Fruit fly (Drosophila melanogaster) whole organism, embryonic: ENCODE measurements around the gene CG9133.

Source experiments
- Bgb ChIP-seq: fragments of 200-800 bp; sonication (Bioruptor generic); IDR thresholded peaks from 2 replicates; pipeline ENCODE4 v1.3.6; 2022; ENCODE audit warnings: missing biosample characterization, missing genetic modification characterization; ENCODE audit not compliant: partially characterized antibody
- Blimp-1 ChIP-seq: fragments of 200-800 bp; sonication (Bioruptor generic); optimal IDR thresholded peaks from 3 replicates; lab custom pipeline; 2018; ENCODE audit warnings: missing biosample characterization, missing genetic modification characterization, mild to moderate bottlenecking, moderate library complexity, missing genetic modification reagents
- Bteb2 ChIP-seq: fragments of 200-800 bp; sonication (Bioruptor generic); optimal IDR thresholded peaks from 2 replicates; lab custom pipeline; 2016; ENCODE audit warnings: missing biosample characterization, missing genetic modification characterization
- CG11723 ChIP-seq: fragments of 200-800 bp; sonication (Bioruptor generic); optimal IDR thresholded peaks from 2 replicates; lab custom pipeline; 2017; ENCODE audit warnings: missing biosample characterization, mild to moderate bottlenecking, missing genetic modification characterization
- CG12769 ChIP-seq: fragments of 200-800 bp; sonication (Bioruptor generic); optimal IDR thresholded peaks from 2 replicates; lab custom pipeline; 2019; ENCODE audit warnings: missing biosample characterization, mild to moderate bottlenecking, missing genetic modification characterization, moderate library complexity
- CG13287 ChIP-seq: fragments of 200-800 bp; sonication (Bioruptor generic); IDR thresholded peaks from 2 replicates; pipeline ENCODE4 v1.3.6; 2022; ENCODE audit warnings: missing biosample characterization, missing genetic modification characterization; ENCODE audit not compliant: partially characterized antibody
- CG1602 ChIP-seq: fragments of 200-800 bp; sonication (Bioruptor generic); optimal IDR thresholded peaks from 3 replicates; lab custom pipeline; 2016; ENCODE audit warnings: missing biosample characterization, missing genetic modification characterization
- CG17361 ChIP-seq: fragments of 200-800 bp; sonication (Bioruptor generic); IDR thresholded peaks from 3 replicates; pipeline ENCODE4 v1.3.6; 2022; ENCODE audit warnings: missing biosample characterization, missing genetic modification characterization
- CG3281 ChIP-seq: fragments of 200-800 bp; sonication (Bioruptor generic); optimal IDR thresholded peaks from 3 replicates; lab custom pipeline; 2017; ENCODE audit warnings: missing biosample characterization, mild to moderate bottlenecking, missing genetic modification characterization
- CG34422 ChIP-seq: fragments of 200-800 bp; sonication (Bioruptor generic); IDR thresholded peaks from 3 replicates; pipeline ENCODE4 v1.3.6; 2022; ENCODE audit warnings: missing biosample characterization, missing genetic modification characterization
- CG4360 ChIP-seq: fragments of 200-800 bp; sonication (Bioruptor generic); IDR thresholded peaks from 2 replicates; pipeline ENCODE4 v1.3.6; 2022; ENCODE audit warnings: missing biosample characterization, missing genetic modification characterization
- CG5953 ChIP-seq: fragments of 200-800 bp; sonication (Bioruptor generic); IDR thresholded peaks from 2 replicates; pipeline ENCODE4 v1.3.6; 2022; ENCODE audit warnings: missing biosample characterization, missing genetic modification characterization
- CG6683 ChIP-seq: fragments of 200-800 bp; sonication (Bioruptor generic); optimal IDR thresholded peaks from 2 replicates; lab custom pipeline; 2017; ENCODE audit warnings: missing biosample characterization, mild to moderate bottlenecking, missing genetic modification characterization, missing genetic modification reagents
- CG6791 ChIP-seq: fragments of 200-800 bp; sonication (Bioruptor generic); IDR thresholded peaks from 3 replicates; pipeline ENCODE4 v1.3.6; 2022; ENCODE audit warnings: missing biosample characterization, missing genetic modification characterization; ENCODE audit not compliant: partially characterized antibody
- CG6854 ChIP-seq: fragments of 200-800 bp; sonication (Bioruptor generic); optimal IDR thresholded peaks from 3 replicates; lab custom pipeline; 2017; ENCODE audit warnings: missing biosample characterization, mild to moderate bottlenecking, missing genetic modification characterization
- CG8290 ChIP-seq, 3 experiments: fragments of 200-800 bp; sonication (Bioruptor generic); optimal IDR thresholded peaks; 2 replicates each; lab custom pipeline; 2016 to 2019; ENCODE audit warnings: missing biosample characterization in 3 of 3, missing genetic modification characterization in 3 of 3, mild to moderate bottlenecking in 2 of 3, moderate library complexity in 1 of 3
- CG8478 ChIP-seq: fragments of >200 bp; optimal IDR thresholded peaks from 2 replicates; lab custom pipeline; 2018
- CTCF ChIP-seq: fragments of 200-800 bp; sonication (Bioruptor generic); optimal IDR thresholded peaks from 2 replicates; lab custom pipeline; 2017; ENCODE audit warnings: missing biosample characterization, mild to moderate bottlenecking, missing genetic modification characterization, moderate library complexity
- D19A ChIP-seq: fragments of 200-800 bp; optimal IDR thresholded peaks from 3 replicates; lab custom pipeline; 2019; ENCODE audit warnings: missing biosample characterization, mild to moderate bottlenecking, missing genetic modification characterization, moderate library complexity
- Deaf1 ChIP-seq: fragments of 200-800 bp; optimal IDR thresholded peaks from 3 replicates; lab custom pipeline; 2019; ENCODE audit warnings: missing biosample characterization, mild to moderate bottlenecking, missing genetic modification characterization, moderate library complexity
- Dp ChIP-seq: fragments of 200-800 bp; sonication (Bioruptor generic); optimal IDR thresholded peaks from 2 replicates; lab custom pipeline; 2018; ENCODE audit warnings: missing biosample characterization, mild to moderate bottlenecking, missing genetic modification characterization, moderate library complexity
- Ets65A ChIP-seq: fragments of 200-800 bp; sonication (Bioruptor generic); peaks from one replicate; lab custom pipeline; 2016; ENCODE audit warnings: missing biosample characterization, missing genetic modification characterization
- HLHmδ ChIP-seq: fragments of 200-800 bp; sonication (Bioruptor generic); optimal IDR thresholded peaks from 2 replicates; lab custom pipeline; 2018; ENCODE audit warnings: missing biosample characterization, mild to moderate bottlenecking, missing genetic modification characterization, moderate library complexity
- Hr78 ChIP-seq, 2 experiments: fragments of 200-800 bp in 1 of 2; fragments of >200 bp in 1 of 2; sonication (Bioruptor generic) in 1 of 2; optimal IDR thresholded peaks; 2 replicates each; lab custom pipeline; 2017 to 2019; ENCODE audit warnings: missing biosample characterization in 2 of 2, missing genetic modification characterization in 2 of 2, mild to moderate bottlenecking in 1 of 2, moderate library complexity in 1 of 2
- Jarid2 ChIP-seq: fragments of 200-800 bp; sonication (Bioruptor generic); optimal IDR thresholded peaks from 3 replicates; lab custom pipeline; 2017; ENCODE audit warnings: mild to moderate bottlenecking, missing biosample characterization, missing genetic modification reagents, missing genetic modification characterization
- Med ChIP-seq: fragments of 200-800 bp; sonication (Bioruptor generic); peaks from one replicate; lab custom pipeline; 2016; ENCODE audit warnings: missing biosample characterization, missing genetic modification characterization, mild to moderate bottlenecking, inconsistent platforms, moderate library complexity
- Opbp ChIP-seq: fragments of 200-800 bp; sonication (Bioruptor generic); IDR thresholded peaks from 3 replicates; pipeline ENCODE4 v1.3.6; 2022; ENCODE audit warnings: missing biosample characterization, missing genetic modification characterization; ENCODE audit not compliant: partially characterized antibody
- Trl ChIP-seq, 3 experiments: fragments of >200 bp in 2 of 3; fragments of 200-800 bp in 1 of 3; sonication (Bioruptor generic) in 1 of 3; optimal IDR thresholded peaks; 2 replicates in 1 of 3; 3 replicates in 2 of 3; lab custom pipeline; 2016 to 2017; ENCODE audit warnings: missing biosample characterization in 1 of 3, missing genetic modification characterization in 1 of 3
- ato ChIP-seq: fragments of 200-800 bp; sonication (Bioruptor generic); IDR thresholded peaks from 2 replicates; pipeline ENCODE4 v1.3.6; 2022; ENCODE audit warnings: missing biosample characterization, missing genetic modification characterization; ENCODE audit not compliant: partially characterized antibody
- bbx ChIP-seq: fragments of 200-800 bp; sonication (Bioruptor generic); IDR thresholded peaks from 2 replicates; pipeline ENCODE4 v1.3.6; 2022; ENCODE audit warnings: missing biosample characterization, missing genetic modification characterization; ENCODE audit not compliant: partially characterized antibody
- bcd ChIP-seq: fragments of 200-800 bp; sonication (Bioruptor generic); optimal IDR thresholded peaks from 2 replicates; lab custom pipeline; 2017; ENCODE audit warnings: missing biosample characterization, mild to moderate bottlenecking, missing genetic modification characterization
- chinmo ChIP-seq: fragments of 200-800 bp; sonication (Bioruptor generic); IDR thresholded peaks from 4 replicates; pipeline ENCODE4 v1.3.6; 2022; ENCODE audit warnings: missing biosample characterization, missing genetic modification characterization; ENCODE audit not compliant: partially characterized antibody
- ci ChIP-seq: fragments of 200-800 bp; sonication (Bioruptor generic); IDR thresholded peaks from 3 replicates; pipeline ENCODE4 v1.3.6; 2022; ENCODE audit warnings: missing biosample characterization, missing genetic modification characterization
- dpn ChIP-seq, 2 experiments: fragments of 200-800 bp; sonication (Bioruptor generic); optimal IDR thresholded peaks; 3 replicates each; lab custom pipeline; 2016; ENCODE audit warnings: missing biosample characterization in 2 of 2, missing genetic modification characterization in 2 of 2
- hth ChIP-seq: fragments of >200 bp; optimal IDR thresholded peaks from 2 replicates; lab custom pipeline; 2017; ENCODE audit warnings: inconsistent platforms
- kni ChIP-seq: fragments of 200-800 bp; sonication (Bioruptor generic); optimal IDR thresholded peaks from 3 replicates; lab custom pipeline; 2017; ENCODE audit warnings: mild to moderate bottlenecking, missing biosample characterization, missing genetic modification reagents, missing genetic modification characterization
- oc ChIP-seq: fragments of 200-800 bp; sonication (Bioruptor generic); optimal IDR thresholded peaks from 2 replicates; lab custom pipeline; 2018; ENCODE audit warnings: missing biosample characterization, mild to moderate bottlenecking, missing genetic modification characterization, moderate library complexity
- pros ChIP-seq: fragments of 200-800 bp; sonication (Bioruptor generic); optimal IDR thresholded peaks from 3 replicates; lab custom pipeline; 2019; ENCODE audit warnings: missing biosample characterization, mild to moderate bottlenecking, missing genetic modification characterization, moderate library complexity
- shn ChIP-seq: fragments of 200-800 bp; sonication (Bioruptor generic); optimal IDR thresholded peaks from 3 replicates; lab custom pipeline; 2016; ENCODE audit warnings: missing biosample characterization, missing genetic modification characterization
- tna ChIP-seq: fragments of 200-800 bp; sonication (Bioruptor generic); IDR thresholded peaks from 2 replicates; pipeline ENCODE4 v1.3.6; 2022; ENCODE audit warnings: missing biosample characterization, missing genetic modification characterization; ENCODE audit not compliant: partially characterized antibody
- unc-4 ChIP-seq: fragments of 200-800 bp; sonication (Bioruptor generic); IDR thresholded peaks from 2 replicates; pipeline ENCODE4 v1.3.6; 2022; ENCODE audit warnings: missing biosample characterization, missing genetic modification characterization; ENCODE audit not compliant: partially characterized antibody
- unpg ChIP-seq: fragments of 200-800 bp; sonication (Bioruptor generic); optimal IDR thresholded peaks from 3 replicates; lab custom pipeline; 2018; ENCODE audit warnings: missing biosample characterization, mild to moderate bottlenecking, missing genetic modification characterization, moderate library complexity
- vvl ChIP-seq: fragments of 200-800 bp; sonication (Bioruptor generic); IDR thresholded peaks from 2 replicates; pipeline ENCODE4 v1.3.6; 2022; ENCODE audit warnings: missing biosample characterization, missing genetic modification characterization
- zfh2 ChIP-seq: fragments of 200-800 bp; sonication (Bioruptor generic); optimal IDR thresholded peaks from 2 replicates; lab custom pipeline; 2016; ENCODE audit warnings: missing biosample characterization, missing genetic modification characterization

The CG9133 gene

DNA sequence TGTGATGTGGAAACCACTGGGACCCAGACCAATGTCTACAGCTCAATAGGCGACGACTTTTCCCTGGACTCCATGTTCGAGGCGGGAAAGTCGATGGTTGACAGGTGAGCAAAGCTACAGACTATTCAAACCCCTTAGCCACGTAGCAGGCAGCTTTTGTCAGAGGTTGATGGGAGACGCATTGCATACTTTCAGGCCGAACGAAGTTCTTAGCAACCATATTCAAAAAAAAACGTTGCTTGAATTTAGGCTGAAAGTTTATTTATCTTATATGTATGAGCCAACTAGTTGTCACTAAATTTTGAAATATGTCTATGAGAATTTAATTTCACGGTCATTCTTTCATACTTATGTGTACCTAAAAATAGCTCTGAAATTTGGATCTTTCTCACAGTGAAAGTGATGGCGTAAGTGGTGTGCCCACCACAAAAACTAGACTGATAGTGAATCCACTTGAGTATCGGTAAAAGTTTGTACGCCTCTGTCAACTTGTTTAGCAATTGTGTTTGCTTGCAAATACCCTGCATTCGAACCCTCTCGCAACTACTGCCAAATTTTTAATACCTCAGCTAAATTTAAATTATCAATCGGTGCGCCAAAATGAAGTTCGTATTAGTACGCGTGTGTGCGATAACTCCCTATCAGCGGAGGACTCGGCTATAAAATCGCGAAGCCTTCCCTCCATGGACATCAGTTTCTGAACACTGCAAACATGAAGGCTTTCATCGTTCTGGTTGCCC lies 45.0 kb upstream of the CG9133 start, which contains the start of gene LysB (continued):
- 0 out of 2 replicates have a peak, but pooled peaks have one; percentile 26 for TF ChIP-seq ato (GFP tag; lab: Robert Waterston, UW)
- no peak for TF ChIP-seq CG6683
- TF ChIP-seq CG1602 (GFP tag; lab: Kevin White, UChicago), result no peak
- no peak for TF ChIP-seq kni (GFP tag; lab: Kevin White, UChicago)
- 0 out of 3 replicates have a peak, but pooled peaks have one; percentile 16 for TF ChIP-seq CG17361 (GFP tag; lab: Robert Waterston, UW)
- peak; percentile 13 for TF ChIP-seq CTCF (GFP tag; lab: Kevin White, UChicago)
- no peak for TF ChIP-seq zfh2 (GFP tag; lab: Kevin White, UChicago)
- peak; percentile 45; the same call in 1 of the 2 replicates for TF ChIP-seq Bgb (GFP tag; lab: Robert Waterston, UW)
- no peak for TF ChIP-seq CG3281 (GFP tag; lab: Kevin White, UChicago)
- no peak for TF ChIP-seq shn (GFP tag; lab: Kevin White, UChicago)
- no peak for TF ChIP-seq unpg (GFP tag; lab: Kevin White, UChicago)
- TF ChIP-seq Dp (GFP tag; lab: Kevin White, UChicago), result peak; percentile 59
- TF ChIP-seq, all 482 proteins: peak for 38

DNA sequence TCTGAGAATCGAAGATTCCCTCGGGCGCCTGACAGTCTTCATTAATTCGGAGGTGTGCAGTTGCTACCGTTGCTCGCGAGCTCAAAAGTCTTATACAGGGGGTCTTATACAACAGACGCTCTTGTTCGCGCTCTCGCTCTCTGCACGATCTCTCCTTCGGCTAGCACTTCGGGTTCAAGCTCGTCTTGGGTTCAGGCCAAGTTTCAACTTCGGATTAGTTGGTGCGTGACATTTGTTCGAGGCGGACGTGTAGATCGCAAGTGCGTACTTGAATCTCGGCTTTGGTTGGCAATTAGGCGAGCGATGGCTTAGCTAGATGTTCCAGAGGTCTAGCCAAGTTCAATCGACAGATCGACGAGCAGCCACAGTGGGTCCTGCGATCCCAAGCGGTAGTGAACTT lies 43.6 kb upstream of the CG9133 start:
- TF ChIP-seq Bgb (GFP tag; lab: Robert Waterston, UW) (0 out of 2 replicates have a peak, but pooled peaks have one; percentile 17), CG6854 (GFP tag; lab: Kevin White, UChicago) (no peak), dpn (GFP tag; optimal IDR thresholded peaks at IDR 0.05; lab: Kevin White, UChicago) (no peak), pros (GFP tag; lab: Kevin White, UChicago) (peak; percentile 28), CG4360 (no peak), hth (lab: Kevin White, UChicago) (no peak), HLHmδ (GFP tag; lab: Kevin White, UChicago) (peak; percentile 8), Blimp-1 (GFP tag; lab: Kevin White, UChicago) (peak; percentile 43), chinmo (GFP tag; lab: Robert Waterston, UW) (peak; percentile 77; the same call in 2 of the 4 replicates), CG13287 (GFP tag; lab: Robert Waterston, UW) (peak; percentile 32; the same call in 1 of the 2 replicates), Hr78 (GFP tag; optimal IDR thresholded peaks at IDR 0.05; lab: Kevin White, UChicago) (peak in 1 of 2 experiments; percentile 65), ci (GFP tag; lab: Robert Waterston, UW) (peak; percentile 52; the same call in 1 of the 3 replicates), Jarid2 (GFP tag; lab: Kevin White, UChicago) (peak; percentile 84), CG11723 (GFP tag; lab: Kevin White, UChicago) (no peak), Opbp (GFP tag; lab: Robert Waterston, UW) (0 out of 3 replicates have a peak, but pooled peaks have one; percentile 48), unc-4 (GFP tag; lab: Robert Waterston, UW) (0 out of 2 replicates have a peak, but pooled peaks have one; percentile 32), vvl (GFP tag; lab: Robert Waterston, UW) (peak; percentile 41; the same call in 1 of the 2 replicates), Med (GFP tag; lab: Kevin White, UChicago) (peak; percentile 51), CG8290 (GFP tag; optimal IDR thresholded peaks at IDR 0.05; lab: Kevin White, UChicago) (no peak), CG8290 (tag; optimal IDR thresholded peaks at IDR 0.05; lab: Kevin White, UChicago) (peak in 1 of 2 experiments; percentile 7), CG12769 (peak; percentile 64), CG8478 (lab: Kevin White, UChicago) (peak; percentile 13), oc (tag; lab: Kevin White, UChicago) (peak; percentile 43), bcd (GFP tag; lab: Kevin White, UChicago) (peak; percentile 28), CG5953 (GFP tag; lab: Robert Waterston, UW) (no peak), Bteb2 (GFP tag; lab: Kevin White, UChicago) (no peak), bbx (GFP tag; lab: Robert Waterston, UW) (0 out of 2 replicates have a peak, but pooled peaks have one; percentile 25), CG34422 (GFP tag; lab: Robert Waterston, UW) (0 out of 3 replicates have a peak, but pooled peaks have one; percentile 45), CG6791 (GFP tag; lab: Robert Waterston, UW) (no peak), Trl (optimal IDR thresholded peaks at IDR 0.05; lab: Kevin White, UChicago) (peak; percentile 57 to 59), Trl (GFP tag; optimal IDR thresholded peaks at IDR 0.05; lab: Kevin White, UChicago) (no peak), Deaf1 (tag; lab: Kevin White, UChicago) (peak; percentile 98), D19A (no peak), Ets65A (GFP tag; lab: Kevin White, UChicago) (no peak), tna (GFP tag; lab: Robert Waterston, UW) (0 out of 2 replicates have a peak, but pooled peaks have one; percentile 37)
